Fruit fly (Drosophila melanogaster) whole organism, embryonic: ENCODE measurements around the gene CG1801.

Source experiments
- Abd-B ChIP-seq: fragments of 200-800 bp; sonication (Bioruptor generic); optimal IDR thresholded peaks from 2 replicates; lab custom pipeline; 2018; ENCODE audit warnings: missing biosample characterization, mild to moderate bottlenecking, missing genetic modification characterization, moderate library complexity
- B-H2 ChIP-seq: fragments of 200-800 bp; sonication (Bioruptor generic); optimal IDR thresholded peaks from 2 replicates; lab custom pipeline; 2018; ENCODE audit warnings: missing biosample characterization, mild to moderate bottlenecking, missing genetic modification characterization
- BEAF-32 ChIP-seq: fragments of 200-800 bp; sonication (Bioruptor generic); optimal IDR thresholded peaks from 3 replicates; lab custom pipeline; 2017; ENCODE audit warnings: missing biosample characterization, missing genetic modification characterization, mild to moderate bottlenecking, moderate library complexity, missing genetic modification reagents
- CG11247 ChIP-seq: fragments of 200-800 bp; sonication (Bioruptor generic); IDR thresholded peaks from 2 replicates; pipeline ENCODE4 v1.3.6; 2022; ENCODE audit warnings: missing biosample characterization, missing genetic modification characterization
- CG1233 ChIP-seq: fragments of 200-800 bp; sonication (Bioruptor generic); optimal IDR thresholded peaks from 4 replicates; lab custom pipeline; 2018; ENCODE audit warnings: missing biosample characterization, mild to moderate bottlenecking, missing genetic modification characterization
- CG12744 ChIP-seq: fragments of 200-800 bp; sonication (Bioruptor generic); optimal IDR thresholded peaks from 2 replicates; lab custom pipeline; 2016; ENCODE audit warnings: missing biosample characterization, missing genetic modification characterization
- CG13775 ChIP-seq: fragments of 200-800 bp; sonication (Bioruptor generic); optimal IDR thresholded peaks from 3 replicates; lab custom pipeline; 2017; ENCODE audit warnings: missing biosample characterization, mild to moderate bottlenecking, missing genetic modification characterization
- CG14014 ChIP-seq: fragments of 200-800 bp; sonication (Bioruptor generic); IDR thresholded peaks from 2 replicates; pipeline ENCODE4 v1.3.6; 2022; ENCODE audit warnings: missing biosample characterization, missing genetic modification characterization
- CG1603 ChIP-seq: fragments of 200-800 bp; sonication (Bioruptor generic); optimal IDR thresholded peaks from 2 replicates; lab custom pipeline; 2019; ENCODE audit warnings: missing biosample characterization, mild to moderate bottlenecking, missing genetic modification characterization, moderate library complexity
- CG17361 ChIP-seq: fragments of 200-800 bp; sonication (Bioruptor generic); IDR thresholded peaks from 3 replicates; pipeline ENCODE4 v1.3.6; 2022; ENCODE audit warnings: missing biosample characterization, missing genetic modification characterization
- CG2889 ChIP-seq: fragments of 200-800 bp; sonication (Bioruptor generic); IDR thresholded peaks from 3 replicates; pipeline ENCODE4 v1.3.6; 2022; ENCODE audit warnings: missing biosample characterization, missing genetic modification characterization
- CG34422 ChIP-seq: fragments of 200-800 bp; sonication (Bioruptor generic); IDR thresholded peaks from 3 replicates; pipeline ENCODE4 v1.3.6; 2022; ENCODE audit warnings: missing biosample characterization, missing genetic modification characterization
- CG3847 ChIP-seq: fragments of 200-800 bp; sonication (Bioruptor generic); IDR thresholded peaks from 2 replicates; pipeline ENCODE4 v1.3.6; 2022; ENCODE audit warnings: missing biosample characterization, missing genetic modification characterization
- CG6272 ChIP-seq: fragments of 200-800 bp; sonication (Bioruptor generic); IDR thresholded peaks from 2 replicates; pipeline ENCODE4 v1.3.6; 2022; ENCODE audit warnings: missing biosample characterization, missing genetic modification characterization
- CG6683 ChIP-seq: fragments of 200-800 bp; sonication (Bioruptor generic); optimal IDR thresholded peaks from 2 replicates; lab custom pipeline; 2017; ENCODE audit warnings: missing biosample characterization, mild to moderate bottlenecking, missing genetic modification characterization, missing genetic modification reagents
- CG7357 ChIP-seq: fragments of 200-800 bp; sonication (Bioruptor generic); IDR thresholded peaks from 3 replicates; pipeline ENCODE4 v1.3.6; 2022; ENCODE audit warnings: missing biosample characterization, missing genetic modification characterization
- CG7928 ChIP-seq: fragments of 200-800 bp; sonication (Bioruptor generic); optimal IDR thresholded peaks from 2 replicates; lab custom pipeline; 2017; ENCODE audit warnings: missing biosample characterization, mild to moderate bottlenecking, missing genetic modification characterization
- CG7963 ChIP-seq: fragments of 200-800 bp; sonication (Bioruptor generic); IDR thresholded peaks from 3 replicates; pipeline ENCODE4 v1.3.6; 2022; ENCODE audit warnings: missing biosample characterization, missing genetic modification characterization; ENCODE audit not compliant: partially characterized antibody
- CG7987 ChIP-seq: fragments of 200-800 bp; sonication (Bioruptor generic); optimal IDR thresholded peaks from 2 replicates; lab custom pipeline; 2018; ENCODE audit warnings: missing biosample characterization, mild to moderate bottlenecking, missing genetic modification characterization, moderate library complexity
- Drgx ChIP-seq: fragments of 200-800 bp; sonication (Bioruptor generic); IDR thresholded peaks from 2 replicates; pipeline ENCODE4 v1.3.6; 2022; ENCODE audit warnings: missing biosample characterization, missing genetic modification characterization
- Elba2 ChIP-seq: fragments of 200-800 bp; sonication (Bioruptor generic); optimal IDR thresholded peaks from 3 replicates; lab custom pipeline; 2016; ENCODE audit warnings: missing biosample characterization, missing genetic modification characterization
- Jarid2 ChIP-seq: fragments of 200-800 bp; sonication (Bioruptor generic); optimal IDR thresholded peaks from 3 replicates; lab custom pipeline; 2017; ENCODE audit warnings: mild to moderate bottlenecking, missing biosample characterization, missing genetic modification reagents, missing genetic modification characterization
- NfI ChIP-seq: fragments of 200-800 bp; sonication (Bioruptor generic); optimal IDR thresholded peaks from 3 replicates; lab custom pipeline; 2018; ENCODE audit warnings: missing biosample characterization, mild to moderate bottlenecking, missing genetic modification characterization, moderate library complexity
- Pdp1 ChIP-seq, 2 experiments: fragments of 200-800 bp; sonication (Bioruptor generic); optimal IDR thresholded peaks; 3 replicates each; lab custom pipeline; 2016; ENCODE audit warnings: missing biosample characterization in 2 of 2, missing genetic modification characterization in 2 of 2, mild to moderate bottlenecking in 1 of 2, moderate library complexity in 1 of 2
- Side ChIP-seq: fragments of 200-800 bp; sonication (Bioruptor generic); optimal IDR thresholded peaks from 2 replicates; lab custom pipeline; 2016; ENCODE audit warnings: missing biosample characterization, missing genetic modification characterization
- Sry-β ChIP-seq: fragments of 200-800 bp; sonication (Bioruptor generic); optimal IDR thresholded peaks from 2 replicates; lab custom pipeline; 2018; ENCODE audit warnings: missing biosample characterization, mild to moderate bottlenecking, missing genetic modification characterization, moderate library complexity
- Sry-δ ChIP-seq: fragments of 200-800 bp; sonication (Bioruptor generic); optimal IDR thresholded peaks from 2 replicates; lab custom pipeline; 2016; ENCODE audit warnings: missing biosample characterization, missing genetic modification characterization
- amos ChIP-seq: fragments of 200-800 bp; sonication (Bioruptor generic); IDR thresholded peaks from 2 replicates; pipeline ENCODE4 v1.3.6; 2022; ENCODE audit warnings: missing biosample characterization, missing genetic modification characterization; ENCODE audit not compliant: partially characterized antibody
- ap ChIP-seq: fragments of 200-800 bp; sonication (Bioruptor generic); IDR thresholded peaks from 2 replicates; pipeline ENCODE4 v1.3.6; 2022; ENCODE audit warnings: missing biosample characterization, missing genetic modification characterization
- bbx ChIP-seq: fragments of 200-800 bp; sonication (Bioruptor generic); IDR thresholded peaks from 2 replicates; pipeline ENCODE4 v1.3.6; 2022; ENCODE audit warnings: missing biosample characterization, missing genetic modification characterization; ENCODE audit not compliant: partially characterized antibody
- bcd ChIP-seq: fragments of 200-800 bp; sonication (Bioruptor generic); optimal IDR thresholded peaks from 2 replicates; lab custom pipeline; 2017; ENCODE audit warnings: missing biosample characterization, mild to moderate bottlenecking, missing genetic modification characterization
- cwo ChIP-seq: fragments of 200-800 bp; sonication (Bioruptor generic); optimal IDR thresholded peaks from 3 replicates; lab custom pipeline; 2017; ENCODE audit warnings: missing biosample characterization, missing genetic modification characterization, mild to moderate bottlenecking, moderate library complexity, missing genetic modification reagents
- fd102C ChIP-seq: fragments of 200-800 bp; sonication (Bioruptor generic); optimal IDR thresholded peaks from 2 replicates; lab custom pipeline; 2018; ENCODE audit warnings: missing biosample characterization, mild to moderate bottlenecking, missing genetic modification characterization, moderate library complexity
- gcm ChIP-seq: fragments of 200-800 bp; sonication (Bioruptor generic); optimal IDR thresholded peaks from 2 replicates; lab custom pipeline; 2019; ENCODE audit warnings: missing biosample characterization, mild to moderate bottlenecking, missing genetic modification characterization, moderate library complexity
- h ChIP-seq: fragments of >200 bp; optimal IDR thresholded peaks from 2 replicates; lab custom pipeline; 2017
- hkb ChIP-seq, 2 experiments: fragments of 200-800 bp in 1 of 2; fragments of >200 bp in 1 of 2; sonication (Bioruptor generic) in 1 of 2; IDR thresholded peaks in 1 of 2; optimal IDR thresholded peaks in 1 of 2; 2 replicates each; pipeline versions ENCODE4 v1.3.6 to Lab custom; 2017 to 2022; ENCODE audit warnings: missing biosample characterization in 1 of 2, missing genetic modification characterization in 1 of 2
- kay ChIP-seq: fragments of 200-800 bp; sonication (Bioruptor generic); optimal IDR thresholded peaks from 2 replicates; lab custom pipeline; 2016; ENCODE audit warnings: missing biosample characterization, missing genetic modification characterization
- knrl ChIP-seq: fragments of 200-800 bp; sonication (Bioruptor generic); IDR thresholded peaks from 3 replicates; pipeline ENCODE4 v1.3.6; 2022; ENCODE audit warnings: missing biosample characterization, missing genetic modification characterization; ENCODE audit not compliant: partially characterized antibody
- lbe ChIP-seq: fragments of 200-800 bp; sonication (Bioruptor generic); optimal IDR thresholded peaks from 2 replicates; lab custom pipeline; 2016; ENCODE audit warnings: missing biosample characterization, mild to moderate bottlenecking, missing genetic modification characterization
- lola ChIP-seq, 3 experiments: fragments of >200 bp in 2 of 3; fragments of 200-800 bp in 1 of 3; sonication (Bioruptor generic) in 1 of 3; optimal IDR thresholded peaks; 2 replicates each; lab custom pipeline; 2017 to 2019; ENCODE audit warnings: missing biosample characterization in 3 of 3, missing genetic modification characterization in 3 of 3, mild to moderate bottlenecking in 1 of 3, moderate library complexity in 1 of 3
- otp ChIP-seq: fragments of 200-800 bp; sonication (Bioruptor generic); IDR thresholded peaks from 3 replicates; pipeline ENCODE4, ENCODE4 v1.3.6; 2022; ENCODE audit warnings: missing biosample characterization, missing genetic modification characterization
- pfk ChIP-seq: fragments of 200-800 bp; sonication (Bioruptor generic); optimal IDR thresholded peaks from 2 replicates; lab custom pipeline; 2018; ENCODE audit warnings: missing biosample characterization, mild to moderate bottlenecking, missing genetic modification characterization, moderate library complexity
- sd ChIP-seq: fragments of 200-800 bp; sonication (Bioruptor generic); optimal IDR thresholded peaks from 3 replicates; lab custom pipeline; 2018; ENCODE audit warnings: missing biosample characterization, mild to moderate bottlenecking, missing genetic modification characterization, moderate library complexity
- sens ChIP-seq: fragments of 200-800 bp; sonication (Bioruptor generic); peaks from one replicate; lab custom pipeline; 2016; ENCODE audit warnings: missing biosample characterization, missing genetic modification characterization
- tio ChIP-seq: fragments of 200-800 bp; sonication (Bioruptor generic); optimal IDR thresholded peaks from 2 replicates; lab custom pipeline; 2017; ENCODE audit warnings: missing biosample characterization, missing genetic modification characterization, inconsistent platforms
- vnd ChIP-seq: fragments of 200-800 bp; sonication (Bioruptor generic); IDR thresholded peaks from 3 replicates; pipeline ENCODE4 v1.3.6; 2022; ENCODE audit warnings: missing biosample characterization, missing genetic modification characterization; ENCODE audit not compliant: partially characterized antibody
- wor ChIP-seq: fragments of 200-800 bp; sonication (Bioruptor generic); IDR thresholded peaks from 2 replicates; pipeline ENCODE4 v1.3.6; 2022; ENCODE audit warnings: missing biosample characterization, missing genetic modification characterization

The CG1801 gene

dm6 chrX:21317422-21317821 is at the start of gene CG1801:
Gene CG1801, minus strand, starts transcription at chrX:21317522.
- no peak for TF ChIP-seq vnd (GFP tag; lab: Robert Waterston, UW)
- TF ChIP-seq CG7987 (GFP tag; lab: Kevin White, UChicago) = no peak
- TF ChIP-seq CG13775 (GFP tag; lab: Kevin White, UChicago) = no peak
- no peak for TF ChIP-seq Pdp1 (GFP tag; optimal IDR thresholded peaks at IDR 0.05; lab: Kevin White, UChicago)
- TF ChIP-seq sens (GFP tag; lab: Kevin White, UChicago) = peak; percentile 9
- no peak for TF ChIP-seq CG7357 (GFP tag; lab: Robert Waterston, UW)
- no peak for TF ChIP-seq ap (GFP tag; lab: Robert Waterston, UW)
- TF ChIP-seq CG7928 (GFP tag; lab: Kevin White, UChicago) = no peak
- TF ChIP-seq bbx (GFP tag; lab: Robert Waterston, UW) = 0 out of 2 replicates have a peak, but pooled peaks have one; percentile 23

dm6 chrX:21366311-21366990 is 49.1 kb upstream of the CG1801 start:
- TF ChIP-seq BEAF-32 (GFP tag; lab: Kevin White, UChicago) = peak; percentile 10
- TF ChIP-seq otp (GFP tag; lab: Robert Waterston, UW) = peak; percentile 57; the same call in 2 of the 3 replicates
- TF ChIP-seq CG34422 (GFP tag; lab: Robert Waterston, UW) = peak; percentile 88
- TF ChIP-seq hkb (optimal IDR thresholded peaks at IDR 0.05; lab: Kevin White, UChicago) = no peak
- peak; percentile 92 for TF ChIP-seq hkb (GFP tag; IDR thresholded peaks at IDR 0.05; lab: Robert Waterston, UW)
- TF ChIP-seq fd102C = no peak
- TF ChIP-seq knrl = no peak
- no peak for TF ChIP-seq Side
- TF ChIP-seq Sry-β (GFP tag; lab: Kevin White, UChicago) = peak; percentile 46
- peak in 1 of 3 experiments; percentile 88 for TF ChIP-seq lola (GFP tag; optimal IDR thresholded peaks at IDR 0.05; lab: Kevin White, UChicago)
- TF ChIP-seq Elba2 (GFP tag; lab: Kevin White, UChicago) = no peak
- TF ChIP-seq amos (GFP tag; lab: Robert Waterston, UW) = no peak
- peak; percentile 91 for TF ChIP-seq CG6683
- TF ChIP-seq CG7963 (GFP tag; lab: Robert Waterston, UW) = no peak
- peak; percentile 72 for TF ChIP-seq Jarid2 (GFP tag; lab: Kevin White, UChicago)
- TF ChIP-seq pfk (GFP tag; lab: Kevin White, UChicago) = peak; percentile 2
- peak; percentile 91 for TF ChIP-seq cwo (GFP tag; lab: Kevin White, UChicago)
- peak; percentile 80 for TF ChIP-seq kay (GFP tag; lab: Kevin White, UChicago)
- TF ChIP-seq wor = peak; percentile 89
- peak; percentile 75 for TF ChIP-seq lbe (GFP tag; lab: Kevin White, UChicago)
- peak; percentile 73 for TF ChIP-seq CG6272 (GFP tag; lab: Robert Waterston, UW)
- TF ChIP-seq CG2889 (GFP tag; lab: Robert Waterston, UW) = peak; percentile 76
- no peak for TF ChIP-seq Sry-δ
- TF ChIP-seq CG12744 (GFP tag; lab: Kevin White, UChicago) = peak; percentile 19
- TF ChIP-seq gcm (GFP tag; lab: Kevin White, UChicago) = peak; percentile 90
- peak; percentile 92 for TF ChIP-seq CG3847 (GFP tag; lab: Robert Waterston, UW)
- peak; percentile 46 for TF ChIP-seq CG1603 (tag; lab: Kevin White, UChicago)
- peak; percentile 77 for TF ChIP-seq sd
- peak; percentile 94 for TF ChIP-seq NfI (GFP tag; lab: Kevin White, UChicago)
- TF ChIP-seq tio (GFP tag; lab: Kevin White, UChicago) = peak; percentile 91
- TF ChIP-seq bcd (GFP tag; lab: Kevin White, UChicago) = peak; percentile 95
- TF ChIP-seq Abd-B (GFP tag; lab: Kevin White, UChicago) = peak; percentile 90
- TF ChIP-seq h (lab: Kevin White, UChicago) = no peak
- TF ChIP-seq Drgx (GFP tag; lab: Robert Waterston, UW) = peak; percentile 85
- peak; percentile 94 for TF ChIP-seq CG17361 (GFP tag; lab: Robert Waterston, UW)
- peak; percentile 92 for TF ChIP-seq CG1233 (GFP tag; lab: Kevin White, UChicago)
- peak; percentile 71 for TF ChIP-seq CG11247 (GFP tag; lab: Robert Waterston, UW)
- TF ChIP-seq B-H2 (GFP tag; lab: Kevin White, UChicago) = peak; percentile 93
- peak; percentile 86 for TF ChIP-seq CG14014
